Fruit fly (Drosophila melanogaster) whole organism, embryonic: ENCODE results near the gene geko.

ENCODE experiments used
- Asciz ChIP-seq: fragments of 200-800 bp; sonication (Bioruptor generic); optimal IDR thresholded peaks from 2 replicates; lab custom pipeline; 2017; ENCODE audit warnings: missing biosample characterization, mild to moderate bottlenecking, missing genetic modification characterization, missing genetic modification reagents
- Bteb2 ChIP-seq: fragments of 200-800 bp; sonication (Bioruptor generic); optimal IDR thresholded peaks from 2 replicates; lab custom pipeline; 2016; ENCODE audit warnings: missing biosample characterization, missing genetic modification characterization
- CG10654 ChIP-seq: fragments of 200-800 bp; sonication (Bioruptor generic); optimal IDR thresholded peaks from 2 replicates; lab custom pipeline; 2016; ENCODE audit warnings: missing biosample characterization, missing genetic modification characterization
- CG10959 ChIP-seq: fragments of 200-800 bp; sonication (Bioruptor generic); IDR thresholded peaks from 2 replicates; pipeline ENCODE4 v1.3.6; 2022; ENCODE audit warnings: missing biosample characterization, missing genetic modification characterization
- CG11456 ChIP-seq: fragments of 200-800 bp; sonication (Bioruptor generic); IDR thresholded peaks from 3 replicates; pipeline ENCODE4 v1.3.6; 2022; ENCODE audit warnings: missing biosample characterization, missing genetic modification characterization
- CG14667 ChIP-seq: fragments of 200-800 bp; sonication (Bioruptor generic); IDR thresholded peaks from 2 replicates; pipeline ENCODE4 v1.3.6; 2022; ENCODE audit warnings: missing biosample characterization, missing genetic modification characterization
- CG15479 ChIP-seq: fragments of 200-800 bp; sonication (Bioruptor generic); optimal IDR thresholded peaks from 3 replicates; lab custom pipeline; 2019; ENCODE audit warnings: missing biosample characterization, mild to moderate bottlenecking, missing genetic modification characterization, moderate library complexity
- CG1603 ChIP-seq: fragments of 200-800 bp; sonication (Bioruptor generic); optimal IDR thresholded peaks from 2 replicates; lab custom pipeline; 2019; ENCODE audit warnings: missing biosample characterization, mild to moderate bottlenecking, missing genetic modification characterization, moderate library complexity
- CG17328 ChIP-seq: fragments of 200-800 bp; sonication (Bioruptor generic); IDR thresholded peaks from 2 replicates; pipeline ENCODE4 v1.3.6; 2022; ENCODE audit warnings: missing biosample characterization, missing genetic modification characterization
- CG2116 ChIP-seq: fragments of 200-800 bp; sonication (Bioruptor generic); optimal IDR thresholded peaks from 3 replicates; lab custom pipeline; 2018; ENCODE audit warnings: missing biosample characterization, mild to moderate bottlenecking, missing genetic modification characterization
- CG2120 ChIP-seq: fragments of 200-800 bp; sonication (Bioruptor generic); optimal IDR thresholded peaks from 3 replicates; lab custom pipeline; 2016; ENCODE audit warnings: missing biosample characterization, missing genetic modification characterization
- CG2129 ChIP-seq: fragments of 200-800 bp; sonication (Bioruptor generic); IDR thresholded peaks from 2 replicates; pipeline ENCODE4 v1.3.6; 2022; ENCODE audit warnings: missing biosample characterization, missing genetic modification characterization; ENCODE audit not compliant: partially characterized antibody
- CG2678 ChIP-seq: fragments of 200-800 bp; sonication (Bioruptor generic); optimal IDR thresholded peaks from 3 replicates; lab custom pipeline; 2019; ENCODE audit warnings: missing biosample characterization, mild to moderate bottlenecking, missing genetic modification characterization, moderate library complexity
- CG30020 ChIP-seq: fragments of 200-800 bp; optimal IDR thresholded peaks from 2 replicates; lab custom pipeline; 2019; ENCODE audit warnings: missing biosample characterization, mild to moderate bottlenecking, missing genetic modification characterization, moderate library complexity
- CG32767 ChIP-seq: fragments of 200-800 bp; sonication (Bioruptor generic); IDR thresholded peaks from 2 replicates; pipeline ENCODE4 v1.3.6; 2022; ENCODE audit warnings: missing biosample characterization, missing genetic modification characterization
- CG3726 ChIP-seq: fragments of 200-800 bp; sonication (Bioruptor generic); IDR thresholded peaks from 3 replicates; pipeline ENCODE4, ENCODE4 v1.3.6; 2022; ENCODE audit warnings: missing biosample characterization, missing genetic modification characterization
- CG4404 ChIP-seq: fragments of 200-800 bp; sonication (Bioruptor generic); IDR thresholded peaks from 2 replicates; pipeline ENCODE4 v1.3.6; 2022; ENCODE audit warnings: missing biosample characterization, missing genetic modification characterization
- Dad ChIP-seq: fragments of 200-800 bp; sonication (Bioruptor generic); optimal IDR thresholded peaks from 3 replicates; lab custom pipeline; 2016; ENCODE audit warnings: missing biosample characterization, missing genetic modification characterization
- Dek ChIP-seq: fragments of 200-800 bp; sonication (Bioruptor generic); optimal IDR thresholded peaks from 3 replicates; lab custom pipeline; 2019; ENCODE audit warnings: missing biosample characterization, mild to moderate bottlenecking, missing genetic modification characterization, moderate library complexity
- Dip3 ChIP-seq: fragments of 200-800 bp; sonication (Bioruptor generic); optimal IDR thresholded peaks from 3 replicates; lab custom pipeline; 2016; ENCODE audit warnings: missing biosample characterization, missing genetic modification characterization
- Doc2 ChIP-seq: fragments of 200-800 bp; sonication (Bioruptor generic); IDR thresholded peaks from 2 replicates; pipeline ENCODE4 v1.3.6; 2022; ENCODE audit warnings: missing biosample characterization, missing genetic modification characterization
- Dp ChIP-seq: fragments of 200-800 bp; sonication (Bioruptor generic); optimal IDR thresholded peaks from 2 replicates; lab custom pipeline; 2018; ENCODE audit warnings: missing biosample characterization, mild to moderate bottlenecking, missing genetic modification characterization, moderate library complexity
- Mes4 ChIP-seq: fragments of 200-800 bp; sonication (Bioruptor generic); optimal IDR thresholded peaks from 2 replicates; lab custom pipeline; 2016; ENCODE audit warnings: missing biosample characterization, missing genetic modification characterization
- NK7.1 ChIP-seq: fragments of 200-800 bp; sonication (Bioruptor generic); optimal IDR thresholded peaks from 3 replicates; lab custom pipeline; 2016; ENCODE audit warnings: missing biosample characterization, missing genetic modification characterization
- Side ChIP-seq: fragments of 200-800 bp; sonication (Bioruptor generic); optimal IDR thresholded peaks from 2 replicates; lab custom pipeline; 2016; ENCODE audit warnings: missing biosample characterization, missing genetic modification characterization
- Spps ChIP-seq: fragments of 200-800 bp; sonication (Bioruptor generic); optimal IDR thresholded peaks from 2 replicates; lab custom pipeline; 2018; ENCODE audit warnings: missing biosample characterization, mild to moderate bottlenecking, missing genetic modification characterization
- Stat92E ChIP-seq, 3 experiments: fragments of >200 bp in 2 of 3; fragments of 200-800 bp in 1 of 3; sonication (Bioruptor generic) in 1 of 3; optimal IDR thresholded peaks; 2 replicates each; lab custom pipeline; 2017 to 2019; ENCODE audit warnings: missing biosample characterization in 3 of 3, missing genetic modification characterization in 3 of 3, mild to moderate bottlenecking in 1 of 3, moderate library complexity in 1 of 3
- ara ChIP-seq: fragments of 200-800 bp; sonication (Bioruptor generic); IDR thresholded peaks from 2 replicates; pipeline ENCODE4 v1.3.6; 2022; ENCODE audit warnings: missing biosample characterization, missing genetic modification characterization
- chinmo ChIP-seq: fragments of 200-800 bp; sonication (Bioruptor generic); IDR thresholded peaks from 4 replicates; pipeline ENCODE4 v1.3.6; 2022; ENCODE audit warnings: missing biosample characterization, missing genetic modification characterization; ENCODE audit not compliant: partially characterized antibody
- corto ChIP-seq: fragments of 200-800 bp; sonication (Bioruptor generic); optimal IDR thresholded peaks from 2 replicates; lab custom pipeline; 2016; ENCODE audit warnings: missing biosample characterization, mild to moderate bottlenecking, missing genetic modification characterization, moderate library complexity
- dan ChIP-seq: fragments of 200-800 bp; sonication (Bioruptor generic); IDR thresholded peaks from 2 replicates; pipeline ENCODE4 v1.3.6; 2022; ENCODE audit warnings: missing biosample characterization, missing genetic modification characterization
- dmrt99B ChIP-seq: fragments of 200-800 bp; sonication (Bioruptor generic); optimal IDR thresholded peaks from 2 replicates; lab custom pipeline; 2018; ENCODE audit warnings: missing biosample characterization, mild to moderate bottlenecking, missing genetic modification characterization, moderate library complexity
- eyg ChIP-seq: fragments of 200-800 bp; sonication (Bioruptor generic); optimal IDR thresholded peaks from 3 replicates; lab custom pipeline; 2016; ENCODE audit warnings: missing biosample characterization, missing genetic modification characterization
- gcm2 ChIP-seq: fragments of 200-800 bp; sonication (Bioruptor generic); optimal IDR thresholded peaks from 2 replicates; lab custom pipeline; 2016; ENCODE audit warnings: missing biosample characterization, missing genetic modification characterization
- ham ChIP-seq: fragments of 200-800 bp; sonication (Bioruptor generic); IDR thresholded peaks from 2 replicates; pipeline ENCODE4 v1.3.6; 2022; ENCODE audit warnings: missing biosample characterization, missing genetic modification characterization
- inv ChIP-seq: fragments of 200-800 bp; sonication (Bioruptor generic); IDR thresholded peaks from 2 replicates; pipeline ENCODE4 v1.3.6; 2022; ENCODE audit warnings: missing biosample characterization, missing genetic modification characterization; ENCODE audit not compliant: partially characterized antibody
- klu ChIP-seq: fragments of 200-800 bp; sonication (Bioruptor generic); IDR thresholded peaks from 2 replicates; pipeline ENCODE4 v1.3.6; 2022; ENCODE audit warnings: missing biosample characterization, missing genetic modification characterization
- lov ChIP-seq, 2 experiments: fragments of 200-800 bp in 1 of 2; fragments of >200 bp in 1 of 2; sonication (Bioruptor generic) in 1 of 2; IDR thresholded peaks in 1 of 2; optimal IDR thresholded peaks in 1 of 2; 2 replicates in 1 of 2; 3 replicates in 1 of 2; pipeline versions ENCODE4 v1.3.6 to Lab custom; 2017 to 2022; ENCODE audit warnings: missing biosample characterization in 1 of 2, missing genetic modification characterization in 1 of 2
- oc ChIP-seq: fragments of 200-800 bp; sonication (Bioruptor generic); optimal IDR thresholded peaks from 2 replicates; lab custom pipeline; 2018; ENCODE audit warnings: missing biosample characterization, mild to moderate bottlenecking, missing genetic modification characterization, moderate library complexity
- pho ChIP-seq: fragments of 200-800 bp; sonication (Bioruptor generic); optimal IDR thresholded peaks from 2 replicates; lab custom pipeline; 2016; ENCODE audit warnings: missing biosample characterization, missing genetic modification characterization
- phol ChIP-seq: fragments of 200-800 bp; sonication (Bioruptor generic); optimal IDR thresholded peaks from 3 replicates; lab custom pipeline; 2018; ENCODE audit warnings: missing biosample characterization, mild to moderate bottlenecking, missing genetic modification characterization, moderate library complexity
- salm ChIP-seq: fragments of 200-800 bp; sonication (Bioruptor generic); optimal IDR thresholded peaks from 2 replicates; lab custom pipeline; 2018; ENCODE audit warnings: missing biosample characterization, mild to moderate bottlenecking, missing genetic modification characterization
- seq ChIP-seq: fragments of 200-800 bp; sonication (Bioruptor generic); IDR thresholded peaks from 2 replicates; pipeline ENCODE4 v1.3.6; 2022; ENCODE audit warnings: missing biosample characterization, missing genetic modification characterization
- stwl ChIP-seq: fragments of 200-800 bp; sonication (Bioruptor generic); optimal IDR thresholded peaks from 3 replicates; lab custom pipeline; 2018; ENCODE audit warnings: missing biosample characterization, mild to moderate bottlenecking, missing genetic modification characterization, moderate library complexity
- tgo ChIP-seq: fragments of 200-800 bp; sonication (Bioruptor generic); IDR thresholded peaks from 3 replicates; pipeline ENCODE4 v1.3.6; 2022; ENCODE audit warnings: missing biosample characterization, missing genetic modification characterization
- tio ChIP-seq: fragments of 200-800 bp; sonication (Bioruptor generic); optimal IDR thresholded peaks from 2 replicates; lab custom pipeline; 2017; ENCODE audit warnings: missing biosample characterization, missing genetic modification characterization, inconsistent platforms
- zen2 ChIP-seq: fragments of 200-800 bp; sonication (Bioruptor generic); IDR thresholded peaks from 3 replicates; pipeline ENCODE4 v1.3.6; 2022; ENCODE audit warnings: missing biosample characterization, missing genetic modification characterization; ENCODE audit not compliant: partially characterized antibody

Gene geko

DNA sequence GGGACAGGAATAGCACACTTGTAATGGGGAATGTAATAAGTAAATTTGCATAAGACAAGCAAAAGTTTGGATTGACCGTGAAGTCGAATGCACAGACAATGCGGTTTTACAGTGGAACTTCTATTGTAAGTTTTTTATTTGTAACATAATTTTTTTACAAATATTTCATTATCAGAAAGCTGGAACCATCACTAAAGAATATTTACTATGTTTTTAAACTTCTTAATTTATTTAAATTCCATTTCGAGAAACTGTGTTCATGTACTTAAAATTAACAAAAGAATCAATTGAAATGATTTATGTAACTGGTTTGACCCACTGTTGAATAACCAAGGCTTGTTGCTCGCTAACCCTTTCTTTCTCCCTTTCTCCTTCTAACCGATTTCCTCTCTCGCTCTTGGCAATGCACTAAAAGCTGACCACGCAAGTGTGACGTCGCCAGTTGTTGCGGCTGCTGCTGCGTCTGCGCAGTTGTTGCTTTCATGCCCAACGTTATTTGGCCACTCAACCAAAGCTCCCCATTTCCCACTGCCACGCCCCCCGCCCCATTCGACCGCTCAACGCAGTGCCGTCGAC lies 37.7 kb upstream of the geko start (continued):
- no peak for TF ChIP-seq zen2 (GFP tag; lab: Robert Waterston, UW)
- no peak for TF ChIP-seq Dek (tag; lab: Kevin White, UChicago)
- no peak for TF ChIP-seq CG11456 (GFP tag; lab: Robert Waterston, UW)
- TF ChIP-seq Dp (GFP tag; lab: Kevin White, UChicago): no peak
- no peak for TF ChIP-seq Spps (tag; lab: Kevin White, UChicago)
- peak; percentile 25 for TF ChIP-seq phol (tag; lab: Kevin White, UChicago)
- no peak for TF ChIP-seq CG2120
- TF ChIP-seq oc (tag; lab: Kevin White, UChicago): peak; percentile 34
- TF ChIP-seq eyg (GFP tag; lab: Kevin White, UChicago): no peak
- no peak for TF ChIP-seq CG30020 (tag; lab: Kevin White, UChicago)
- TF ChIP-seq CG15479 (GFP tag; lab: Kevin White, UChicago): no peak
- TF ChIP-seq CG3726 (GFP tag; lab: Robert Waterston, UW): no peak
- no peak for TF ChIP-seq tio (GFP tag; lab: Kevin White, UChicago)
- TF ChIP-seq Side: no peak
- no peak for TF ChIP-seq ham (GFP tag; lab: Robert Waterston, UW)
- TF ChIP-seq seq (GFP tag; lab: Robert Waterston, UW): no peak
- TF ChIP-seq pho (GFP tag; lab: Kevin White, UChicago): no peak
- TF ChIP-seq CG2116 (GFP tag; lab: Kevin White, UChicago): no peak
- TF ChIP-seq CG2129: no peak
- no peak for TF ChIP-seq lov (optimal IDR thresholded peaks at IDR 0.05; lab: Kevin White, UChicago)
- TF ChIP-seq lov (GFP tag; IDR thresholded peaks at IDR 0.05; lab: Robert Waterston, UW): 0 out of 3 replicates have a peak, but pooled peaks have one; percentile 14
- no peak for TF ChIP-seq klu
- no peak for TF ChIP-seq ara (GFP tag; lab: Robert Waterston, UW)
- 0 out of 4 replicates have a peak, but pooled peaks have one; percentile 27 for TF ChIP-seq chinmo
- no peak; the same call in 1 of the 2 replicates for TF ChIP-seq CG32767 (GFP tag; lab: Robert Waterston, UW)
- peak; percentile 4 for TF ChIP-seq Asciz (GFP tag; lab: Kevin White, UChicago)
- TF ChIP-seq CG2678: peak; percentile 22
- TF ChIP-seq CG4404 (GFP tag; lab: Robert Waterston, UW): no peak
- TF ChIP-seq dmrt99B (tag; lab: Kevin White, UChicago): peak; percentile 27
- TF ChIP-seq CG10959 (GFP tag; lab: Robert Waterston, UW): no peak
- TF ChIP-seq tgo (GFP tag; lab: Robert Waterston, UW): no peak
- no peak for TF ChIP-seq CG10654 (GFP tag; lab: Kevin White, UChicago)
- no peak for TF ChIP-seq stwl
- TF ChIP-seq Bteb2: no peak
- TF ChIP-seq CG14667 (GFP tag; lab: Robert Waterston, UW): no peak
- TF ChIP-seq Dad: no peak
- TF ChIP-seq CG1603 (tag; lab: Kevin White, UChicago): peak; percentile 0
- no peak for TF ChIP-seq Dip3 (GFP tag; lab: Kevin White, UChicago)
- no peak for TF ChIP-seq Mes4 (GFP tag; lab: Kevin White, UChicago)
- no peak for TF ChIP-seq dan
- no peak for TF ChIP-seq gcm2 (GFP tag; lab: Kevin White, UChicago)
- TF ChIP-seq corto: no peak
- no peak for TF ChIP-seq inv (GFP tag; lab: Robert Waterston, UW)
- peak; percentile 9; the same call in 1 of the 2 replicates for TF ChIP-seq CG17328 (GFP tag; lab: Robert Waterston, UW)
- TF ChIP-seq Doc2: no peak
- no peak for TF ChIP-seq NK7.1 (GFP tag; lab: Kevin White, UChicago)
- TF ChIP-seq Stat92E (GFP tag; optimal IDR thresholded peaks at IDR 0.05; lab: Kevin White, UChicago): no peak
- no peak for TF ChIP-seq salm (tag; lab: Kevin White, UChicago)
